Worm (Caenorhabditis elegans): Measurements from ENCODE around the gene srx-97.

ce11 chrII:3714595-3714994 is 45.4 kb upstream of the srx-97 start, which contains the start of gene srh-100:
- TF ChIP-seq ztf-23 (GFP tag; IDR thresholded peaks at IDR 0.05), result no peak
- TF ChIP-seq med-1 (GFP tag; optimal IDR thresholded peaks at IDR 0.05; ENCODE audit: insufficient read depth), result no peak
- no peak for TF ChIP-seq ztf-29 (GFP tag; IDR thresholded peaks at IDR 0.05)
- no peak for TF ChIP-seq ref-1 (GFP tag; conservative IDR thresholded peaks at IDR 0.05)
- TF ChIP-seq flt-1 (GFP tag; IDR thresholded peaks at IDR 0.05), result no peak
- no peak for TF ChIP-seq cog-1 (tag; optimal IDR thresholded peaks at IDR 0.05)
- no peak for TF ChIP-seq tab-1 (GFP tag; IDR thresholded peaks at IDR 0.05)
- TF ChIP-seq T22C8.4 (GFP tag; IDR thresholded peaks at IDR 0.05), result no peak
